Worm (Caenorhabditis elegans) whole organism, L4/young adult: Measurements from ENCODE around the gene ift-74.

ENCODE experiments used
- W03F9.2 ChIP-seq: fragments of 150-350 bp; optimal IDR thresholded peaks from 2 replicates; lab custom pipeline; 2014; ENCODE audit warnings: missing biosample characterization, missing genetic modification characterization
- him-1 ChIP-seq: sonication (generic microtip); optimal IDR thresholded peaks from 2 replicates; lab custom pipeline; 2016; ENCODE audit warnings: missing genotype, missing genetic modification reagents, missing genetic modification characterization, missing compliant biosample characterization

ce11 chrII:6637854-6638253 lies 42.0 kb upstream of the ift-74 start:
- TF ChIP-seq him-1 (tag; lab: Kevin White, UChicago) (no peak), W03F9.2 (tag; lab: Kevin White, UChicago) (no peak)
